Fruit fly (Drosophila melanogaster) whole organism, pupa: ENCODE measurements around the gene tbrd-1.

Experiments
- CG10348 ChIP-seq: fragments of 200-800 bp; sonication (Bioruptor generic); IDR thresholded peaks from 2 replicates; pipeline ENCODE4 v1.3.6; 2022; ENCODE audit warnings: missing biosample characterization, missing genetic modification characterization
- CG12605 ChIP-seq: fragments of 200-800 bp; sonication (Bioruptor generic); IDR thresholded peaks from 2 replicates; pipeline ENCODE4 v1.3.6; 2022; ENCODE audit warnings: missing biosample characterization, missing genetic modification characterization
- CG17806 ChIP-seq: fragments of 200-800 bp; sonication (Bioruptor generic); optimal IDR thresholded peaks from 2 replicates; lab custom pipeline; 2018; ENCODE audit warnings: missing biosample characterization, mild to moderate bottlenecking, missing genetic modification characterization, moderate library complexity
- CG34367 ChIP-seq: fragments of 200-800 bp; sonication (Bioruptor generic); optimal IDR thresholded peaks from 2 replicates; lab custom pipeline; 2018; ENCODE audit warnings: missing biosample characterization, mild to moderate bottlenecking, missing genetic modification characterization
- CG4496 ChIP-seq: fragments of 200-800 bp; sonication (Bioruptor generic); IDR thresholded peaks from 3 replicates; pipeline ENCODE4 v1.3.6; 2022; ENCODE audit warnings: missing biosample characterization, missing genetic modification characterization
- CG8159 ChIP-seq: fragments of 200-800 bp; sonication (Bioruptor generic); optimal IDR thresholded peaks from 3 replicates; lab custom pipeline; 2018; ENCODE audit warnings: missing biosample characterization, mild to moderate bottlenecking, missing genetic modification characterization, moderate library complexity
- EcR ChIP-seq: fragments of 200-800 bp; sonication (Bioruptor generic); optimal IDR thresholded peaks from 3 replicates; lab custom pipeline; 2019; ENCODE audit warnings: missing biosample characterization, missing genetic modification characterization, mild to moderate bottlenecking, moderate library complexity, missing genetic modification reagents
- Pif1A ChIP-seq: fragments of 200-800 bp; sonication (Bioruptor generic); optimal IDR thresholded peaks from 3 replicates; lab custom pipeline; 2016; ENCODE audit warnings: missing biosample characterization, missing genetic modification characterization
- Pif1B ChIP-seq: fragments of 200-800 bp; sonication (Bioruptor generic); optimal IDR thresholded peaks from 3 replicates; lab custom pipeline; 2016; ENCODE audit warnings: missing biosample characterization, missing genetic modification characterization
- Snoo ChIP-seq: fragments of 200-800 bp; sonication (Bioruptor generic); optimal IDR thresholded peaks from 3 replicates; lab custom pipeline; 2017; ENCODE audit warnings: missing biosample characterization, mild to moderate bottlenecking, missing genetic modification characterization, inconsistent platforms
- gl ChIP-seq: fragments of 200-800 bp; sonication (Bioruptor generic); optimal IDR thresholded peaks from 2 replicates; lab custom pipeline; 2018; ENCODE audit warnings: missing biosample characterization, mild to moderate bottlenecking, missing genetic modification characterization
- rn ChIP-seq: fragments of 200-800 bp; sonication (Bioruptor generic); IDR thresholded peaks from 2 replicates; pipeline ENCODE4 v1.3.6; 2022; ENCODE audit warnings: missing biosample characterization, missing genetic modification characterization

dm6 chr3R:23903425-23903824 lies 10.1 kb upstream of the tbrd-1 start:
- TF ChIP-seq EcR (no peak), gl (tag; lab: Kevin White, UChicago) (no peak), Pif1A (no peak), CG34367 (tag; lab: Kevin White, UChicago) (no peak), rn (GFP tag; lab: Robert Waterston, UW) (no peak), Pif1B (GFP tag; lab: Kevin White, UChicago) (no peak), CG8159 (peak; percentile 70), CG17806 (tag; lab: Kevin White, UChicago) (no peak), CG12605 (GFP tag; lab: Robert Waterston, UW) (no peak), CG10348 (no peak), CG4496 (GFP tag; lab: Robert Waterston, UW) (no peak), Snoo (no peak)
